Worm (Caenorhabditis elegans) whole organism, young adult: ENCODE measurements around the gene ssr-2.

Experiments
- F39B2.1 ChIP-seq: fragments of 200-800 bp; sonication (Bioruptor generic); IDR thresholded peaks from 2 replicates; pipeline ENCODE4 v1.3.6; 2022; ENCODE audit warnings: missing genetic modification reagents, missing genetic modification characterization, missing compliant biosample characterization
- F52B5.7 ChIP-seq: sonication (generic microtip); optimal IDR thresholded peaks from 2 replicates; lab custom pipeline; 2016; ENCODE audit warnings: mild to moderate bottlenecking, missing genetic modification characterization, missing compliant biosample characterization
- Y53G8AR.9 ChIP-seq: fragments of 200-800 bp; sonication (Bioruptor generic); conservative IDR thresholded peaks from 2 replicates; pipeline ENCODE4 v1.3.6; 2022; ENCODE audit warnings: missing genetic modification reagents, missing genetic modification characterization, missing compliant biosample characterization
- ZK185.1 ChIP-seq: sonication (generic microtip); optimal IDR thresholded peaks from 2 replicates; lab custom pipeline; 2016; ENCODE audit warnings: mild to moderate bottlenecking, missing genetic modification characterization, missing compliant biosample characterization; ENCODE audit not compliant: poor library complexity, severe bottlenecking
- ama-1 ChIP-seq, 3 experiments: fragments of 150-350 bp in 1 of 3; sonication (generic microtip) in 2 of 3; optimal IDR thresholded peaks; 2 replicates each; lab custom pipeline; 2014 to 2018; ENCODE audit warnings: missing biosample characterization in 2 of 3, missing genetic modification characterization in 2 of 3, missing genetic modification reagents in 2 of 3
- atf-7 ChIP-seq: sonication (generic microtip); optimal IDR thresholded peaks from 2 replicates; lab custom pipeline; 2017; ENCODE audit warnings: mild to moderate bottlenecking, missing genetic modification characterization, missing compliant biosample characterization
- bed-1 ChIP-seq: fragments of 200-800 bp; sonication (Bioruptor generic); IDR thresholded peaks from 2 replicates; pipeline ENCODE4 v1.3.6; 2022; ENCODE audit warnings: missing genetic modification reagents, missing genetic modification characterization, missing compliant biosample characterization
- ccch-3 ChIP-seq: fragments of 200-800 bp; sonication (Bioruptor generic); optimal IDR thresholded peaks from 2 replicates; lab custom pipeline; 2018; ENCODE audit warnings: mild to moderate bottlenecking, missing genetic modification characterization, missing compliant biosample characterization
- cebp-1 ChIP-seq, 2 experiments: fragments of 200-800 bp in 1 of 2; sonication (Bioruptor generic) in 1 of 2; sonication (generic microtip) in 1 of 2; IDR thresholded peaks in 1 of 2; optimal IDR thresholded peaks in 1 of 2; 2 replicates each; pipeline versions ENCODE4 v1.3.6 to Lab custom; 2017 to 2022; ENCODE audit warnings: missing compliant biosample characterization in 2 of 2, missing genetic modification characterization in 2 of 2, mild to moderate bottlenecking in 1 of 2, missing genetic modification reagents in 1 of 2, moderate library complexity in 1 of 2
- ceh-100 ChIP-seq: fragments of 200-800 bp; sonication (Bioruptor generic); IDR thresholded peaks from 2 replicates; pipeline ENCODE4 v1.3.6; 2022; ENCODE audit warnings: missing genetic modification reagents, missing genetic modification characterization, missing compliant biosample characterization
- ceh-58 ChIP-seq: fragments of 200-800 bp; sonication (Bioruptor generic); IDR thresholded peaks from 2 replicates; pipeline ENCODE4 v1.3.6; 2022; ENCODE audit warnings: missing genetic modification characterization, missing compliant biosample characterization
- ceh-91 ChIP-seq: fragments of 200-800 bp; sonication (Bioruptor generic); IDR thresholded peaks from 2 replicates; pipeline ENCODE4 v1.3.6; 2022; ENCODE audit warnings: missing genetic modification reagents, missing genetic modification characterization, missing compliant biosample characterization
- dox-1 ChIP-seq: fragments of 200-800 bp; sonication (Bioruptor generic); IDR thresholded peaks from 2 replicates; pipeline ENCODE4 v1.3.6; 2022; ENCODE audit warnings: missing genetic modification reagents, missing genetic modification characterization, missing compliant biosample characterization
- egrh-3 ChIP-seq: fragments of 200-800 bp; sonication (Bioruptor generic); IDR thresholded peaks from 2 replicates; pipeline ENCODE4 v1.3.6; 2022; ENCODE audit warnings: missing genetic modification reagents, missing genetic modification characterization, missing compliant biosample characterization
- ekl-4 ChIP-seq: fragments of 200-800 bp; sonication (Bioruptor generic); IDR thresholded peaks from 2 replicates; pipeline ENCODE4 v1.3.6; 2022; ENCODE audit warnings: missing genetic modification reagents, missing genetic modification characterization, missing compliant biosample characterization
- fkh-3 ChIP-seq: sonication (generic microtip); optimal IDR thresholded peaks from 2 replicates; lab custom pipeline; 2016; ENCODE audit warnings: mild to moderate bottlenecking, missing genetic modification characterization, missing compliant biosample characterization
- let-607 ChIP-seq, 2 experiments: fragments of 200-800 bp in 1 of 2; sonication (Bioruptor generic) in 1 of 2; sonication (generic microtip) in 1 of 2; optimal IDR thresholded peaks; 2 replicates each; lab custom pipeline; 2016 to 2018; ENCODE audit warnings: mild to moderate bottlenecking in 2 of 2, missing compliant biosample characterization in 2 of 2, missing genetic modification characterization in 2 of 2, moderate library complexity in 2 of 2, missing genotype in 1 of 2
- lin-40 ChIP-seq: sonication (generic microtip); optimal IDR thresholded peaks from 2 replicates; lab custom pipeline; 2016; ENCODE audit warnings: missing genetic modification characterization, mild to moderate bottlenecking, missing compliant biosample characterization, missing genotype, missing genetic modification reagents
- lin-54 ChIP-seq: fragments of 200-800 bp; sonication (Bioruptor generic); optimal IDR thresholded peaks from 2 replicates; lab custom pipeline; 2018; ENCODE audit warnings: mild to moderate bottlenecking, missing genetic modification characterization, missing compliant biosample characterization
- nfya-1 ChIP-seq: sonication (generic microtip); optimal IDR thresholded peaks from 2 replicates; lab custom pipeline; 2017; ENCODE audit warnings: antibody characterized with exemption, missing compliant biosample characterization, missing genetic modification characterization, borderline replicate concordance; ENCODE audit not compliant: insufficient read depth
- nfya-2 ChIP-seq: fragments of 200-800 bp; sonication (Bioruptor generic); IDR thresholded peaks from 2 replicates; pipeline ENCODE4 v1.3.6; 2022; ENCODE audit warnings: missing genetic modification reagents, missing genetic modification characterization, missing compliant biosample characterization
- nhr-80 ChIP-seq: sonication (generic microtip); optimal IDR thresholded peaks from 2 replicates; lab custom pipeline; 2016; ENCODE audit warnings: missing genetic modification characterization, missing compliant biosample characterization
- somi-1 ChIP-seq: fragments of 200-800 bp; sonication (Bioruptor generic); optimal IDR thresholded peaks from 2 replicates; lab custom pipeline; 2018; ENCODE audit warnings: mild to moderate bottlenecking, missing genetic modification characterization, missing compliant biosample characterization
- tlf-1 ChIP-seq: fragments of 200-800 bp; sonication (Bioruptor generic); optimal IDR thresholded peaks from 2 replicates; lab custom pipeline; 2018; ENCODE audit warnings: mild to moderate bottlenecking, missing genetic modification characterization, missing compliant biosample characterization
- zfh-2 ChIP-seq: fragments of 200-800 bp; sonication (Bioruptor generic); conservative IDR thresholded peaks from 2 replicates; pipeline ENCODE4 v1.3.6; 2022; ENCODE audit warnings: missing genetic modification reagents, missing genetic modification characterization, missing compliant biosample characterization
- ztf-18 ChIP-seq: sonication (generic microtip); optimal IDR thresholded peaks from 2 replicates; lab custom pipeline; 2016; ENCODE audit warnings: missing genotype, mild to moderate bottlenecking, missing genetic modification characterization, missing compliant biosample characterization
- ztf-26 ChIP-seq: sonication (generic microtip); optimal IDR thresholded peaks from 2 replicates; lab custom pipeline; 2017; ENCODE audit warnings: missing genetic modification characterization, missing compliant biosample characterization
- ztf-6 ChIP-seq: fragments of 200-800 bp; sonication (Bioruptor generic); IDR thresholded peaks from 2 replicates; pipeline ENCODE4 v1.3.6; 2022; ENCODE audit warnings: missing genetic modification reagents, missing genetic modification characterization, missing compliant biosample characterization

ssr-2 gene

DNA sequence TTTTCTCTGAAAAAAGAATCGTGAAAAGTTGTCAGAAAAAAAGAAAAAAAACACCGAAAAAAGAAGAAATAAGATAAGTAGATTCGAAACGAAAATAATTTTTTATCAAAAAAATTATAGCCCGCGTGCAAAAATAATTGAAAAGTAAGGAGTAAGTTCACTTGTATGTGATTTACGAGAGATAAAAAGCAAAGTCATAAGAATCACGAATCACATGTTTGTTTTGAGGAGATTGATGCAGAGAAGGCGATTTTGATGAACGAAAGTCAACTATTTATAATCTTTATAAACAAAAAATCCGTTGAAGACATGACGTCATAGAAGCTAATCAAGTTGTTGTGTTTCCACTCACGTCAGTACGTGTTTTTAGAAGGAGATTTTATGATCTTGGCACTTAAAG is 12.7 kb upstream of the ssr-2 start, which contains the start of gene Y71H10B.1:
Gene Y71H10B.1, minus strand, starts transcription at position 6 of the 400 bp plus-strand sequence.
- no peak for TF ChIP-seq tlf-1 (GFP tag; lab: Kevin White, UChicago)
- peak; percentile 22 for TF ChIP-seq lin-40 (tag; lab: Kevin White, UChicago)
- TF ChIP-seq nhr-80 (tag; lab: Kevin White, UChicago): no peak
- TF ChIP-seq ztf-26: peak; percentile 25
- peak; percentile 54 for TF ChIP-seq somi-1 (GFP tag; lab: Kevin White, UChicago)
- no peak for TF ChIP-seq ama-1 (optimal IDR thresholded peaks at IDR 0.05; lab: Kevin White, UChicago)
- TF ChIP-seq ama-1 (GFP tag; optimal IDR thresholded peaks at IDR 0.05; lab: Kevin White, UChicago): no peak
- TF ChIP-seq ztf-18 (tag; lab: Kevin White, UChicago): no peak

DNA sequence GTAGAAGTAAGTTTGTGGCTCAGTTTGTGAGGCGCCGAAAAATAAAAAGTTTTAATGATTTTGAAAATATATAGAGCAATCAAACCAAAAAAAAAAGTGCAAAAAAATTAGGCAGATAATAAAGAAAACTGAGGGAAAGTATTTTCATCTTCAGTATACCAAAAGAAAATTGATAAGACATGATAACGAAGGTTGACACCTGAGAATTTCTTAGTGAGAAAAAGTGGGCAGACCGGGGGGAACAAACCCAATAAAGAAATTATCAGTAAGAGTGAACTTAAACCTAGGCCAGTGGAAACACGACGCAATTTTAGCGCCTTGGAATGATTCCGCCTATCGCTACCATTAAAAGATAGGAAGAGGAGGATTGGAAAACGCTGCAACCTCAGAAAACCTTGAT is 11.1 kb upstream of the ssr-2 start:
- TF ChIP-seq nhr-80 (tag; lab: Kevin White, UChicago) (peak; percentile 79), bed-1 (GFP tag; lab: Robert Waterston, UW) (no peak), F39B2.1 (GFP tag; lab: Robert Waterston, UW) (no peak)
- TF ChIP-seq, all 124 proteins: peak for 1

DNA sequence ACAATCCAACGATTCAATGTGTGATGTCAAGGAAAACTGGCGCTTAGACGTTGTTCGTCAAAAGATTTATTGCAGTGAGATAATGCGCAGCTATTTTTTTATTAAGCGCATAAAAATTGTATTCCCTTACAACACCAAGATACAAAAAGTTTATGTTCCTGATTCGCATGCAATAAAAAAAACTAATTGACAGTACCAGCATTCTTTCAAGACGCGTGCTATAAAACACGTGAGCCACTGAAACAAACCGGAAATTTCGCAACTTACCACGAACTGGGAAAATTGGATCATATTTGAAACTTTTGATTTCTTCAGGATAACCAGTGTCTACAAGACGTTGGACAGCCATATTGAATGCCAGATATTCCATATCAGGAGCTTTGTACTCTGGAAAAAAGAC is 9.9 kb upstream of the ssr-2 start:
- TF ChIP-seq atf-7 (tag; lab: Kevin White, UChicago) (no peak), F39B2.1 (GFP tag; lab: Robert Waterston, UW) (no peak), nfya-1 (tag; lab: Kevin White, UChicago) (no peak), F52B5.7 (tag; lab: Kevin White, UChicago) (no peak), nfya-2 (no peak), cebp-1 (GFP tag; IDR thresholded peaks at IDR 0.05; lab: Robert Waterston, UW) (peak; percentile 89), cebp-1 (tag; optimal IDR thresholded peaks at IDR 0.05; lab: Kevin White, UChicago) (peak; percentile 89), let-607 (tag; optimal IDR thresholded peaks at IDR 0.05; lab: Kevin White, UChicago) (peak in 1 of 2 experiments; percentile 69), lin-54 (GFP tag; lab: Kevin White, UChicago) (no peak), nhr-80 (tag; lab: Kevin White, UChicago) (peak; percentile 3), ceh-91 (GFP tag; lab: Robert Waterston, UW) (no peak)

DNA sequence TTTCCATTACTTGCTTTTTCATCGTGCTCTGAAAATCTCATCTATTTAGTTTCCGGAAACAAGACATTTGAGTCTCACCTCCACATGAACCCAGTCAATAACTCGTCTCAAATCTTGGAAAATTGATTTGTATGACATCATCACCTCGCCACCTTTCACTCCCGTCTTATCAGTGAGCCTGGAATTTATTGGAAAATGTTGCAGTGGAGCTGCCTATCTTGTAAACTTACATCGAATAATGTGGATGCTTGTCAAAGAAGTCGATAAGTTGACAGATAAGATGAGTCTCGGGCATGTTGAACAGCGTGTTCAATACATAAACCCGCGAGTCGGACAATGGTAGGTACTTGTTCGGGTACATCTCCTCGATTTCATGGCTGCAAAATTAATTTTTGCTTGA is 9.2 kb upstream of the ssr-2 start:
- 0 out of 2 replicates have a peak, but pooled peaks have one; percentile 45 for TF ChIP-seq dox-1 (GFP tag; lab: Robert Waterston, UW)
- peak in 1 of 2 experiments; percentile 33 for TF ChIP-seq let-607 (tag; optimal IDR thresholded peaks at IDR 0.05; lab: Kevin White, UChicago)
- TF ChIP-seq atf-7 (tag; lab: Kevin White, UChicago): peak; percentile 61
- TF ChIP-seq Y53G8AR.9 (GFP tag; lab: Robert Waterston, UW): no peak
- no peak for TF ChIP-seq ceh-100
- peak; percentile 11 for TF ChIP-seq ZK185.1 (tag; lab: Kevin White, UChicago)
- TF ChIP-seq nhr-80 (tag; lab: Kevin White, UChicago): peak; percentile 78
- TF ChIP-seq, all 124 proteins: peak for 5

DNA sequence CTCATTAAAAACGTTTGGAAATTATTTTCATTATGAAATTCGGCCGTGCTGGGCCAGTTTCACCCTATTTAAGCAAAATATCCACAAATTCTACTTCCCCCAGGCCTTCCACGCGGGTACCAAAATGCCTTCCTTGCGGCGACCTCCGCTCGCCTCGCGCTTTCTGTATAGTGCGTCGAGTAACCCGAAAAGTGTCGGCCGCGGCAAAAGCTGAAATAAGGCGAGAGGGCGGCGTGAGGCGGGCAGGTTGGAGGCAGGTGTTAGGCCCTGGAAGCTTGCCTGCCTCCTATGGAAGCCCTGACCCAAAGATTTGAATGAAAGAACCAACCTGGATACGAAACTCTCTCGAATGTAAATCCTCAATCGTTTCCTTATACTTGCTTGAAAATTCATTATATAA is 1.2 kb downstream of the ssr-2 start:
- TF ChIP-seq ekl-4 (GFP tag; lab: Robert Waterston, UW) (no peak), zfh-2 (GFP tag; lab: Robert Waterston, UW) (peak; percentile 77), ztf-6 (GFP tag; lab: Robert Waterston, UW) (no peak), egrh-3 (GFP tag; lab: Robert Waterston, UW) (peak; percentile 43; the same call in 1 of the 2 replicates), ccch-3 (GFP tag; lab: Kevin White, UChicago) (no peak)

DNA sequence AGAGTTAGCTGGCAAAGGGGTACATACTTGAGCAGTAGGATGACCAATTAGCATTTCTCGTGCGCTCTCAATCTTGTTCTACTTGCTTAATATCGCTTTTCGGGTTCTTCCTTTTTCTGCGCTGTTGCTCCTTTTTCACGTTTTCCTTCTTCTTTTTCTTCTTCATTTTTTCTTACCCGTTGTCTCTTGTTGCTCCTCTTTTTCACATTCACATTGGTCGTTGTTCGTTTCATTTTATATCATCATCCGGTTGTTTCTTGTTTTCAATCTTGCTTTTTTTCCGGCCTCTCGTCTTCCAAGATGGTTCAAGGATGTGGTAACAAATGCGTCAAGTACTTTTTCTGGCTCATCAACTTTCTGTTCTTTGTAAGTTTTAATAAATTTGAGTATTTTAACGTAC is 7.4 kb downstream of the ssr-2 start, which contains the start of gene tsp-6:
Gene tsp-6, plus strand, starts transcription at position 301 of the 400 bp plus-strand sequence.
- TF ChIP-seq cebp-1 (GFP tag; IDR thresholded peaks at IDR 0.05; lab: Robert Waterston, UW) (no peak), cebp-1 (tag; optimal IDR thresholded peaks at IDR 0.05; lab: Kevin White, UChicago) (no peak), fkh-3 (tag; lab: Kevin White, UChicago) (no peak), ccch-3 (GFP tag; lab: Kevin White, UChicago) (no peak), ceh-58 (GFP tag; lab: Robert Waterston, UW) (no peak)
